Worm (Caenorhabditis elegans): ENCODE results near the gene clp-10.

The clp-10 gene

ce11 chrIII:21276-21675 is 16.7 kb downstream of the clp-10 start:
- no peak for TF ChIP-seq nhr-28 (tag; optimal IDR thresholded peaks at IDR 0.05)
- no peak for TF ChIP-seq ceh-43 (GFP tag; optimal IDR thresholded peaks at IDR 0.05)
- no peak for TF ChIP-seq lin-32 (GFP tag; optimal IDR thresholded peaks at IDR 0.05)
- TF ChIP-seq mls-2 (tag; optimal IDR thresholded peaks at IDR 0.05) = no peak
- no peak for TF ChIP-seq lin-13 (tag; optimal IDR thresholded peaks at IDR 0.05)
- no peak for TF ChIP-seq flh-1 (GFP tag; optimal IDR thresholded peaks at IDR 0.05)
- no peak for TF ChIP-seq zip-8 (tag; optimal IDR thresholded peaks at IDR 0.05)
- no peak for TF ChIP-seq unc-120 (tag; optimal IDR thresholded peaks at IDR 0.05; ENCODE audit: poor library complexity, severe bottlenecking)
- TF ChIP-seq ham-2 (GFP tag; optimal IDR thresholded peaks at IDR 0.05) = no peak
- no peak for TF ChIP-seq nhr-76 (tag; optimal IDR thresholded peaks at IDR 0.05)
- no peak for TF ChIP-seq elt-3 (tag; optimal IDR thresholded peaks at IDR 0.05)
- no peak for TF ChIP-seq pha-4 (tag; optimal IDR thresholded peaks at IDR 0.05)
- no peak for TF ChIP-seq mep-1 (tag; optimal IDR thresholded peaks at IDR 0.05)
- TF ChIP-seq nhr-2 (tag; optimal IDR thresholded peaks at IDR 0.05) = no peak
- TF ChIP-seq nhr-237 (tag; optimal IDR thresholded peaks at IDR 0.05) = no peak
- TF ChIP-seq M03D4.4 (tag; optimal IDR thresholded peaks at IDR 0.05) = no peak

DNA sequence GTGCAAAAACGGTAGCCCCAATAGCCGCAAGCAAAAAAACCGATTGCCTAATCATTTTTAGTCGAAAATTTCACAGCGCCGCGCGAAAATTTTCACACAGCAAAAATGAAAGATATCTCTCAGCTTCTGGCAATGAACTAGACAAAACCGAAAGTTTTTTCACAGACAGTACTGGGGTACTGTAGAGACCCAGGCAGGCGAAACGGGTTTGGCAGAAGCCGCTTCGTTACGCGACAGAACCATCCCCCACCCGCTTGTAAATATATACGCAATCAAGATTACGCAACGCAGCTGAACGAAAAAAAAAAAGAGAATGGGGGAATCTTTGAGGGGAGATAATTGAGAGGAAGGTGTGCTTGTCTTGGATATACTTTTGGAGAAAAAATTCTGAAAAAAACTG is 18.5 kb downstream of the clp-10 start, which contains the start of gene H10E21.4:
H10E21.4 (minus strand) TSS at position 167 of the 400 bp plus-strand sequence.
- TF ChIP-seq zip-8 (tag; optimal IDR thresholded peaks at IDR 0.05) (peak; percentile 31), M03D4.4 (tag; optimal IDR thresholded peaks at IDR 0.05) (no peak)

DNA sequence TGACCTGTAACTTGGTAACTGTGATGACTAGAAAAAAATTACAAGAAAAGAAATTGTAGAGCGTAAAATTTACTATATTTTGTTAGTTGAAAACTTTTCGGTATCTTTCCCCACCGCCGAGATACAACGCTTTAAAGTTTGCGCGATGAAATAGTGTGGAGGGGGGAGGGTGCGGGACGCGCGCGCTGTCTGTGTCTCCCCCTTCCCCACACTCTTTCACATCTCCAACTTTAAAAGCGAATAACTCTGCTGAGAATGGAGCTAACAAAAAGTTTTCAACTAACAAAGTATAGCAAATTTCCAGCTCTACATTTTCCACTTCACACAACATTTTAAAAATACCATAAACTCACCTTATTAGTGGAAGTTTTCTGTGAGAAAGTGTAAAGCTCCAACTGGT is 20.5 kb downstream of the clp-10 start:
- TF ChIP-seq mep-1 (tag; optimal IDR thresholded peaks at IDR 0.05) = no peak
- TF ChIP-seq hlh-1 (tag; optimal IDR thresholded peaks at IDR 0.05) = no peak
- no peak for TF ChIP-seq cnd-1 (tag; optimal IDR thresholded peaks at IDR 0.05)
- TF ChIP-seq pha-4 (tag; optimal IDR thresholded peaks at IDR 0.05) = no peak
- no peak for TF ChIP-seq nhr-28 (tag; optimal IDR thresholded peaks at IDR 0.05)
- TF ChIP-seq lsy-2 (tag; optimal IDR thresholded peaks at IDR 0.05) = no peak
- TF ChIP-seq snpc-4 (tag; optimal IDR thresholded peaks at IDR 0.05) = no peak
- no peak for TF ChIP-seq sem-2 (GFP tag; optimal IDR thresholded peaks at IDR 0.05)
- no peak for TF ChIP-seq ceh-83 (GFP tag; optimal IDR thresholded peaks at IDR 0.05)
- no peak for TF ChIP-seq bed-3 (GFP tag; optimal IDR thresholded peaks at IDR 0.05)
- no peak for TF ChIP-seq unc-120 (tag; optimal IDR thresholded peaks at IDR 0.05; ENCODE audit: poor library complexity, severe bottlenecking)
- TF ChIP-seq M03D4.4 (tag; optimal IDR thresholded peaks at IDR 0.05) = no peak
- no peak for TF ChIP-seq ztf-11 (tag; optimal IDR thresholded peaks at IDR 0.05)
- TF ChIP-seq blmp-1 (tag; optimal IDR thresholded peaks at IDR 0.05) = no peak
- TF ChIP-seq ces-1 (GFP tag; optimal IDR thresholded peaks at IDR 0.05) = no peak
- no peak for TF ChIP-seq mls-2 (tag; optimal IDR thresholded peaks at IDR 0.05)
- TF ChIP-seq ceh-39 (tag; optimal IDR thresholded peaks at IDR 0.05) = no peak
- TF ChIP-seq elt-3 (tag; optimal IDR thresholded peaks at IDR 0.05) = no peak
- TF ChIP-seq nhr-2 (tag; optimal IDR thresholded peaks at IDR 0.05) = no peak
- no peak for TF ChIP-seq nhr-12 (tag; optimal IDR thresholded peaks at IDR 0.05)

- no peak for TF ChIP-seq lsy-2 (tag; optimal IDR thresholded peaks at IDR 0.05)
- TF ChIP-seq elt-3 (tag; optimal IDR thresholded peaks at IDR 0.05) = no peak
- no peak for TF ChIP-seq mls-2 (tag; optimal IDR thresholded peaks at IDR 0.05)
- no peak for TF ChIP-seq nhr-76 (tag; optimal IDR thresholded peaks at IDR 0.05)
- no peak for TF ChIP-seq ceh-43 (GFP tag; optimal IDR thresholded peaks at IDR 0.05)
- TF ChIP-seq drap-1 (GFP tag; optimal IDR thresholded peaks at IDR 0.05) = no peak
- no peak for TF ChIP-seq ham-2 (GFP tag; optimal IDR thresholded peaks at IDR 0.05)
- no peak for TF ChIP-seq sem-2 (GFP tag; optimal IDR thresholded peaks at IDR 0.05)
- no peak for TF ChIP-seq ceh-39 (tag; optimal IDR thresholded peaks at IDR 0.05)
- TF ChIP-seq ces-1 (GFP tag; optimal IDR thresholded peaks at IDR 0.05) = no peak
- no peak for TF ChIP-seq hlh-1 (tag; optimal IDR thresholded peaks at IDR 0.05)
- TF ChIP-seq ceh-83 (GFP tag; optimal IDR thresholded peaks at IDR 0.05) = no peak
- TF ChIP-seq M03D4.4 (tag; optimal IDR thresholded peaks at IDR 0.05) = no peak
- TF ChIP-seq blmp-1 (tag; optimal IDR thresholded peaks at IDR 0.05) = no peak
- TF ChIP-seq cnd-1 (tag; optimal IDR thresholded peaks at IDR 0.05) = no peak
- TF ChIP-seq mab-5 (tag; optimal IDR thresholded peaks at IDR 0.05) = no peak
- no peak for TF ChIP-seq tbx-8 (GFP tag; optimal IDR thresholded peaks at IDR 0.05)
- TF ChIP-seq bed-3 (GFP tag; optimal IDR thresholded peaks at IDR 0.05) = no peak
These were observed 21.2 kb downstream of the clp-10 start for ce11 chrIII:16797-17196.

- no peak for TF ChIP-seq unc-62 (GFP tag; optimal IDR thresholded peaks at IDR 0.05)
- no peak for TF ChIP-seq M03D4.4 (tag; optimal IDR thresholded peaks at IDR 0.05)
- TF ChIP-seq drap-1 (GFP tag; optimal IDR thresholded peaks at IDR 0.05) = no peak
- no peak for TF ChIP-seq unc-39 (tag; optimal IDR thresholded peaks at IDR 0.05)
- TF ChIP-seq ceh-39 (tag; optimal IDR thresholded peaks at IDR 0.05) = no peak
- TF ChIP-seq nhr-76 (tag; optimal IDR thresholded peaks at IDR 0.05) = no peak
- TF ChIP-seq snpc-4 (tag; optimal IDR thresholded peaks at IDR 0.05) = no peak
- peak; percentile 92 for TF ChIP-seq elt-3 (tag; optimal IDR thresholded peaks at IDR 0.05)
These were observed 22.7 kb downstream of the clp-10 start, which contains the start of gene H10E21.1 for ce11 chrIII:15224-15822. H10E21.1 (plus strand) TSS chrIII:15772.
